Worm (Caenorhabditis elegans) whole organism, L4 larva: ENCODE measurements around the gene aly-2.

ENCODE experiments used
- Y75B8A.6 ChIP-seq: fragments of 200-800 bp; sonication (Bioruptor generic); IDR thresholded peaks from 2 replicates; pipeline ENCODE4 v1.3.6; 2022; ENCODE audit warnings: missing genetic modification reagents, missing genetic modification characterization, missing compliant biosample characterization
- ZK337.2 ChIP-seq: fragments of 200-800 bp; sonication (Bioruptor generic); IDR thresholded peaks from 2 replicates; pipeline ENCODE4 v1.3.6; 2022; ENCODE audit warnings: missing genetic modification reagents, missing genetic modification characterization, missing compliant biosample characterization
- ZK546.5 ChIP-seq, 2 experiments: sonication (generic microtip); optimal IDR thresholded peaks; 2 replicates each; lab custom pipeline; 2017; ENCODE audit warnings: missing biosample characterization in 2 of 2, missing genetic modification characterization in 2 of 2
- ceh-82 ChIP-seq: sonication (generic microtip); optimal IDR thresholded peaks from 2 replicates; lab custom pipeline; 2017; ENCODE audit warnings: missing biosample characterization, missing genetic modification characterization
- ces-1 ChIP-seq: fragments of 150-350 bp; sonication (generic microtip); optimal IDR thresholded peaks from 4 replicates; lab custom pipeline; 2014; ENCODE audit warnings: missing biosample characterization, missing genetic modification reagents, missing genetic modification characterization
- ctbp-1 ChIP-seq: fragments of 200-800 bp; sonication (Bioruptor generic); IDR thresholded peaks from 2 replicates; pipeline ENCODE4 v1.3.6; 2022; ENCODE audit warnings: missing genetic modification reagents, missing genetic modification characterization, missing compliant biosample characterization
- lin-15B ChIP-seq: fragments of 150-350 bp; sonication (generic microtip); optimal IDR thresholded peaks from 3 replicates; lab custom pipeline; 2014; ENCODE audit warnings: missing biosample characterization, missing genetic modification characterization
- lin-29 ChIP-seq: fragments of 200-800 bp; sonication (Bioruptor generic); IDR thresholded peaks from 2 replicates; pipeline ENCODE4 v1.3.6; 2022; ENCODE audit warnings: missing genetic modification reagents, missing genetic modification characterization, missing compliant biosample characterization
- lin-39 ChIP-seq: fragments of 150-350 bp; optimal IDR thresholded peaks from 2 replicates; lab custom pipeline; 2014; ENCODE audit warnings: missing biosample characterization, missing genetic modification reagents, missing genetic modification characterization
- nhr-10 ChIP-seq: fragments of 150-350 bp; optimal IDR thresholded peaks from 2 replicates; lab custom pipeline; 2014; ENCODE audit warnings: missing biosample characterization, missing genetic modification characterization
- nhr-28 ChIP-seq: fragments of 150-350 bp; optimal IDR thresholded peaks from 2 replicates; lab custom pipeline; 2014; ENCODE audit warnings: missing biosample characterization, missing genetic modification characterization
- snpc-4 ChIP-seq: fragments of 150-350 bp; optimal IDR thresholded peaks from 2 replicates; lab custom pipeline; 2014; ENCODE audit warnings: missing biosample characterization, missing genetic modification characterization
- unc-130 ChIP-seq: sonication (generic microtip); optimal IDR thresholded peaks from 2 replicates; lab custom pipeline; 2016; ENCODE audit warnings: missing genetic modification reagents, missing genetic modification characterization, missing compliant biosample characterization
- zfp-3 ChIP-seq: fragments of 200-800 bp; sonication (Bioruptor generic); conservative IDR thresholded peaks from 2 replicates; pipeline ENCODE4 v1.3.6; 2022; ENCODE audit warnings: missing genetic modification reagents, missing genetic modification characterization, missing compliant biosample characterization

DNA sequence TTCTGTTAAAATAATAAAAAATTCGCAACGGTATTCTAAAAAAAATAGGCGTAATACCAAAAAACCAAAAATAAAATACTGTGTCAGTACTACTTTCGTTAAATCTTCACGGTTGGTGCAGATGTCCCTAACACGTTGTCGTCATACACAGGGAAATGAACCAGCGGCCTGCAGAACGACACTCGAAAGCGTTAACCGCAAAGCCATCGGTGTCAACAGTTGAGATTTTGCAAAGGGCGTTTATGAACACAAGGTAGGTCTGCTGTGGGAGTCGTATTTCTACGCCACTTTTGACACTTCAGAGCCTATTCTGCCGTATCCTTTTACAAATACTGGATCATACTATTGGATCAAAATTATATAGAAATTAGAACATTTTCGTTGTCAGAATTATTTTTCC lies 43.9 kb downstream of the aly-2 start:
- peak; percentile 54; the same call in 1 of the 2 replicates for TF ChIP-seq zfp-3 (GFP tag; lab: Robert Waterston, UW)
- TF ChIP-seq Y75B8A.6 (GFP tag; lab: Robert Waterston, UW), result no peak; the same call in 1 of the 2 replicates
- TF ChIP-seq ZK546.5 (tag; optimal IDR thresholded peaks at IDR 0.05; lab: Kevin White, UChicago), result no peak
- no peak for TF ChIP-seq ces-1 (GFP tag; lab: Kevin White, UChicago)
- peak; percentile 76 for TF ChIP-seq ZK337.2
- TF ChIP-seq nhr-28 (tag; lab: Kevin White, UChicago), result peak; percentile 59
- TF ChIP-seq ctbp-1 (GFP tag; lab: Robert Waterston, UW), result peak; percentile 85
- no peak for TF ChIP-seq snpc-4 (tag; lab: Kevin White, UChicago)
- TF ChIP-seq lin-39 (tag; lab: Kevin White, UChicago), result no peak
- no peak for TF ChIP-seq nhr-10 (tag; lab: Kevin White, UChicago)
- no peak for TF ChIP-seq lin-15B (tag; lab: Kevin White, UChicago)
- TF ChIP-seq lin-29 (GFP tag; lab: Robert Waterston, UW), result no peak
- peak; percentile 66 for TF ChIP-seq unc-130 (GFP tag; lab: Kevin White, UChicago)
- no peak for TF ChIP-seq ceh-82 (tag; lab: Kevin White, UChicago)
